Fruit fly (Drosophila melanogaster) whole organism, pupa: ENCODE results near the gene CG10984.
A peak's percentile ranks its signal among the peaks of the same experiment; 100 is the strongest.

ENCODE experiments used
- CG10348 ChIP-seq: fragments of 200-800 bp; sonication (Bioruptor generic); IDR thresholded peaks from 2 replicates; pipeline ENCODE4 v1.3.6; 2022; ENCODE audit warnings: missing biosample characterization, missing genetic modification characterization
- CG14655 ChIP-seq: fragments of 200-800 bp; sonication (Bioruptor generic); optimal IDR thresholded peaks from 3 replicates; lab custom pipeline; 2017; ENCODE audit warnings: mild to moderate bottlenecking, missing biosample characterization, missing genetic modification reagents, missing genetic modification characterization
- CG32121 ChIP-seq: fragments of 200-800 bp; sonication (Bioruptor generic); IDR thresholded peaks from 2 replicates; pipeline ENCODE4 v1.3.6; 2022; ENCODE audit warnings: missing biosample characterization, missing genetic modification characterization
- CG34367 ChIP-seq: fragments of 200-800 bp; sonication (Bioruptor generic); optimal IDR thresholded peaks from 2 replicates; lab custom pipeline; 2018; ENCODE audit warnings: missing biosample characterization, mild to moderate bottlenecking, missing genetic modification characterization
- CG8159 ChIP-seq: fragments of 200-800 bp; sonication (Bioruptor generic); optimal IDR thresholded peaks from 3 replicates; lab custom pipeline; 2018; ENCODE audit warnings: missing biosample characterization, mild to moderate bottlenecking, missing genetic modification characterization, moderate library complexity
- CG8301 ChIP-seq: fragments of 200-800 bp; sonication (Bioruptor generic); optimal IDR thresholded peaks from 2 replicates; lab custom pipeline; 2018; ENCODE audit warnings: missing biosample characterization, mild to moderate bottlenecking, missing genetic modification characterization
- D1 ChIP-seq: fragments of 200-800 bp; sonication (Bioruptor generic); optimal IDR thresholded peaks from 2 replicates; lab custom pipeline; 2018; ENCODE audit warnings: missing biosample characterization, mild to moderate bottlenecking, missing genetic modification characterization, moderate library complexity
- EcR ChIP-seq: fragments of 200-800 bp; sonication (Bioruptor generic); optimal IDR thresholded peaks from 3 replicates; lab custom pipeline; 2019; ENCODE audit warnings: missing biosample characterization, missing genetic modification characterization, mild to moderate bottlenecking, moderate library complexity, missing genetic modification reagents
- Pif1B ChIP-seq: fragments of 200-800 bp; sonication (Bioruptor generic); optimal IDR thresholded peaks from 3 replicates; lab custom pipeline; 2016; ENCODE audit warnings: missing biosample characterization, missing genetic modification characterization
- rn ChIP-seq: fragments of 200-800 bp; sonication (Bioruptor generic); IDR thresholded peaks from 2 replicates; pipeline ENCODE4 v1.3.6; 2022; ENCODE audit warnings: missing biosample characterization, missing genetic modification characterization

DNA sequence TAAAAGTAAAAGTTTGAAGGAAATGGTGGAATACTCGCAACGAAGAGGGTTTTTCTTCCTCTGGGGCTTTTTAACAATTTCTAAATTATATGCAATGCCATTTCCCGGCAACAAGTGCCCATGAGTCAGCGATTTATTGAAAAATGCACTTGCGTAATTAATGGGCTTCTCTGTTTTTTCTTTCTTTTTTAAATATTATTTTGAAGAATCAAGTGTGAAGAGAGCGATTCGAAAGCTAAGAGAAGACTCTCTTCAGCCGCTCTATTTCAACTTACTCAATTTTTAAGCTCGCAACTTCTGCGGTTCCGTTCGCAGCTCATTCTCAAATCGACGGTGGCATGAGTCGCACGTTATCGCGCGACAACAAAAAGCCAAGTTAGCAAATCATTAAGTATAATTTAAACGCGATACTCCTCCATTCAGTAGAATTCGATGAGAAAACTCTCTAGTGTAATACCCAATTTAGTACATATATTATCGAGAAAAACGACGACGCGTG is 40.0 kb downstream of the CG10984 start, which contains the start of gene CG42709:
- TF ChIP-seq CG32121 (no peak), CG34367 (tag; lab: Kevin White, UChicago) (no peak), EcR (GFP tag; lab: Kevin White, UChicago) (peak; percentile 77), CG10348 (GFP tag; lab: Robert Waterston, UW) (no peak), CG8301 (no peak), D1 (no peak), CG8159 (no peak), Pif1B (GFP tag; lab: Kevin White, UChicago) (peak; percentile 57), rn (GFP tag; lab: Robert Waterston, UW) (no peak), CG14655 (GFP tag; lab: Kevin White, UChicago) (no peak)
